Fruit fly (Drosophila melanogaster) whole organism, embryonic: ENCODE results near the gene CG43347.

ENCODE experiments used
- ATbp ChIP-seq: fragments of 200-800 bp; sonication (Bioruptor generic); optimal IDR thresholded peaks from 2 replicates; lab custom pipeline; 2017; ENCODE audit warnings: missing biosample characterization, mild to moderate bottlenecking, missing genetic modification characterization, missing genetic modification reagents
- Abd-B ChIP-seq: fragments of 200-800 bp; sonication (Bioruptor generic); optimal IDR thresholded peaks from 2 replicates; lab custom pipeline; 2018; ENCODE audit warnings: missing biosample characterization, mild to moderate bottlenecking, missing genetic modification characterization, moderate library complexity
- Atf-2 ChIP-seq: fragments of 200-800 bp; sonication (Bioruptor generic); optimal IDR thresholded peaks from 2 replicates; lab custom pipeline; 2016; ENCODE audit warnings: missing biosample characterization, missing genetic modification characterization
- CG10431 ChIP-seq: fragments of 200-800 bp; sonication (Bioruptor generic); optimal IDR thresholded peaks from 3 replicates; lab custom pipeline; 2018; ENCODE audit warnings: missing biosample characterization, mild to moderate bottlenecking, missing genetic modification characterization
- CG10959 ChIP-seq: fragments of 200-800 bp; sonication (Bioruptor generic); IDR thresholded peaks from 2 replicates; pipeline ENCODE4 v1.3.6; 2022; ENCODE audit warnings: missing biosample characterization, missing genetic modification characterization
- CG11504 ChIP-seq: fragments of 200-800 bp; sonication (Bioruptor generic); optimal IDR thresholded peaks from 3 replicates; lab custom pipeline; 2019; ENCODE audit warnings: missing biosample characterization, mild to moderate bottlenecking, missing genetic modification characterization, moderate library complexity
- CG11695 ChIP-seq: fragments of 200-800 bp; sonication (Bioruptor generic); IDR thresholded peaks from 3 replicates; pipeline ENCODE4 v1.3.6; 2022; ENCODE audit warnings: missing biosample characterization, missing genetic modification characterization
- CG12071 ChIP-seq: fragments of 200-800 bp; sonication (Bioruptor generic); optimal IDR thresholded peaks from 3 replicates; lab custom pipeline; 2018; ENCODE audit warnings: missing biosample characterization, mild to moderate bottlenecking, missing genetic modification characterization
- CG14710 ChIP-seq: fragments of 200-800 bp; sonication (Bioruptor generic); optimal IDR thresholded peaks from 3 replicates; lab custom pipeline; 2019; ENCODE audit warnings: missing biosample characterization, mild to moderate bottlenecking, missing genetic modification characterization, moderate library complexity
- CG15073 ChIP-seq: fragments of 200-800 bp; sonication (Bioruptor generic); optimal IDR thresholded peaks from 2 replicates; lab custom pipeline; 2016; ENCODE audit warnings: missing biosample characterization, missing genetic modification characterization
- CG16815 ChIP-seq: fragments of 200-800 bp; sonication (Bioruptor generic); optimal IDR thresholded peaks from 3 replicates; lab custom pipeline; 2017; ENCODE audit warnings: missing biosample characterization, mild to moderate bottlenecking, missing genetic modification characterization
- CG34224 ChIP-seq: fragments of 200-800 bp; sonication (Bioruptor generic); IDR thresholded peaks from 3 replicates; pipeline ENCODE4 v1.3.6; 2022; ENCODE audit warnings: missing biosample characterization, missing genetic modification characterization; ENCODE audit not compliant: partially characterized antibody
- CG34376 ChIP-seq: fragments of 200-800 bp; sonication (Bioruptor generic); optimal IDR thresholded peaks from 2 replicates; lab custom pipeline; 2018; ENCODE audit warnings: missing biosample characterization, mild to moderate bottlenecking, missing genetic modification characterization
- CG4707 ChIP-seq: fragments of 200-800 bp; sonication (Bioruptor generic); optimal IDR thresholded peaks from 2 replicates; lab custom pipeline; 2018; ENCODE audit warnings: missing biosample characterization, mild to moderate bottlenecking, missing genetic modification characterization, moderate library complexity
- CG7839 ChIP-seq: fragments of 200-800 bp; sonication (Bioruptor generic); optimal IDR thresholded peaks from 3 replicates; lab custom pipeline; 2018; ENCODE audit warnings: missing biosample characterization, mild to moderate bottlenecking, missing genetic modification characterization, moderate library complexity
- CG7963 ChIP-seq: fragments of 200-800 bp; sonication (Bioruptor generic); IDR thresholded peaks from 3 replicates; pipeline ENCODE4 v1.3.6; 2022; ENCODE audit warnings: missing biosample characterization, missing genetic modification characterization; ENCODE audit not compliant: partially characterized antibody
- CG8281 ChIP-seq: fragments of 200-800 bp; sonication (Bioruptor generic); optimal IDR thresholded peaks from 2 replicates; lab custom pipeline; 2018; ENCODE audit warnings: missing biosample characterization, mild to moderate bottlenecking, missing genetic modification characterization, moderate library complexity
- CG9817 ChIP-seq: fragments of 200-800 bp; sonication (Bioruptor generic); optimal IDR thresholded peaks from 2 replicates; lab custom pipeline; 2018; ENCODE audit warnings: missing biosample characterization, mild to moderate bottlenecking, missing genetic modification characterization, moderate library complexity
- Chrac-16 ChIP-seq: fragments of 200-800 bp; sonication (Bioruptor generic); optimal IDR thresholded peaks from 3 replicates; lab custom pipeline; 2016; ENCODE audit warnings: missing biosample characterization, missing genetic modification characterization
- D19A ChIP-seq: fragments of 200-800 bp; optimal IDR thresholded peaks from 3 replicates; lab custom pipeline; 2019; ENCODE audit warnings: missing biosample characterization, mild to moderate bottlenecking, missing genetic modification characterization, moderate library complexity
- Dip3 ChIP-seq: fragments of 200-800 bp; sonication (Bioruptor generic); optimal IDR thresholded peaks from 3 replicates; lab custom pipeline; 2016; ENCODE audit warnings: missing biosample characterization, missing genetic modification characterization
- Dp ChIP-seq: fragments of 200-800 bp; sonication (Bioruptor generic); optimal IDR thresholded peaks from 2 replicates; lab custom pipeline; 2018; ENCODE audit warnings: missing biosample characterization, mild to moderate bottlenecking, missing genetic modification characterization, moderate library complexity
- H2.0 ChIP-seq: fragments of 200-800 bp; sonication (Bioruptor generic); IDR thresholded peaks from 2 replicates; pipeline ENCODE4 v1.3.6; 2022; ENCODE audit warnings: missing biosample characterization, missing genetic modification characterization
- Hr51 ChIP-seq, 2 experiments: fragments of 200-800 bp; sonication (Bioruptor generic); optimal IDR thresholded peaks; 2 replicates in 1 of 2; 3 replicates in 1 of 2; lab custom pipeline; 2016 to 2018; ENCODE audit warnings: missing biosample characterization in 2 of 2, missing genetic modification characterization in 2 of 2, mild to moderate bottlenecking in 1 of 2, moderate library complexity in 1 of 2
- Kr ChIP-seq: fragments of 200-800 bp; sonication (Bioruptor generic); optimal IDR thresholded peaks from 2 replicates; lab custom pipeline; 2017; ENCODE audit warnings: missing biosample characterization, mild to moderate bottlenecking, missing genetic modification characterization
- Nf-YB ChIP-seq: fragments of 200-800 bp; sonication (Bioruptor generic); optimal IDR thresholded peaks from 3 replicates; lab custom pipeline; 2019; ENCODE audit warnings: missing biosample characterization, mild to moderate bottlenecking, missing genetic modification characterization, moderate library complexity
- Opbp ChIP-seq: fragments of 200-800 bp; sonication (Bioruptor generic); IDR thresholded peaks from 3 replicates; pipeline ENCODE4 v1.3.6; 2022; ENCODE audit warnings: missing biosample characterization, missing genetic modification characterization; ENCODE audit not compliant: partially characterized antibody
- Trl ChIP-seq, 3 experiments: fragments of >200 bp in 2 of 3; fragments of 200-800 bp in 1 of 3; sonication (Bioruptor generic) in 1 of 3; optimal IDR thresholded peaks; 2 replicates in 1 of 3; 3 replicates in 2 of 3; lab custom pipeline; 2016 to 2017; ENCODE audit warnings: missing biosample characterization in 1 of 3, missing genetic modification characterization in 1 of 3
- Vsx1 ChIP-seq: fragments of 200-800 bp; sonication (Bioruptor generic); optimal IDR thresholded peaks from 2 replicates; lab custom pipeline; 2017; ENCODE audit warnings: missing biosample characterization, mild to moderate bottlenecking, missing genetic modification characterization, missing genetic modification reagents
- Xbp1 ChIP-seq: fragments of 200-800 bp; sonication (Bioruptor generic); optimal IDR thresholded peaks from 3 replicates; lab custom pipeline; 2016; ENCODE audit warnings: missing biosample characterization, mild to moderate bottlenecking, missing genetic modification characterization
- az2 ChIP-seq: fragments of 200-800 bp; sonication (Bioruptor generic); optimal IDR thresholded peaks from 3 replicates; lab custom pipeline; 2016; ENCODE audit warnings: missing biosample characterization, missing genetic modification characterization
- btn ChIP-seq: fragments of 200-800 bp; sonication (Bioruptor generic); optimal IDR thresholded peaks from 2 replicates; lab custom pipeline; 2016; ENCODE audit warnings: missing biosample characterization, missing genetic modification characterization
- cato ChIP-seq: fragments of 200-800 bp; sonication (Bioruptor generic); optimal IDR thresholded peaks from 2 replicates; lab custom pipeline; 2016; ENCODE audit warnings: missing biosample characterization, missing genetic modification characterization, borderline replicate concordance
- cwo ChIP-seq: fragments of 200-800 bp; sonication (Bioruptor generic); optimal IDR thresholded peaks from 3 replicates; lab custom pipeline; 2017; ENCODE audit warnings: missing biosample characterization, missing genetic modification characterization, mild to moderate bottlenecking, moderate library complexity, missing genetic modification reagents
- dmrt99B ChIP-seq: fragments of 200-800 bp; sonication (Bioruptor generic); optimal IDR thresholded peaks from 2 replicates; lab custom pipeline; 2018; ENCODE audit warnings: missing biosample characterization, mild to moderate bottlenecking, missing genetic modification characterization, moderate library complexity
- eve ChIP-seq, 2 experiments: fragments of >200 bp; optimal IDR thresholded peaks; 2 replicates each; lab custom pipeline; 2017; ENCODE audit warnings: missing biosample characterization in 2 of 2, missing genetic modification characterization in 2 of 2
- gem ChIP-seq: fragments of 200-800 bp; sonication (Bioruptor generic); optimal IDR thresholded peaks from 2 replicates; lab custom pipeline; 2019; ENCODE audit warnings: missing biosample characterization, mild to moderate bottlenecking, missing genetic modification characterization, moderate library complexity
- h ChIP-seq: fragments of >200 bp; optimal IDR thresholded peaks from 2 replicates; lab custom pipeline; 2017
- ham ChIP-seq: fragments of 200-800 bp; sonication (Bioruptor generic); IDR thresholded peaks from 2 replicates; pipeline ENCODE4 v1.3.6; 2022; ENCODE audit warnings: missing biosample characterization, missing genetic modification characterization
- lab ChIP-seq: fragments of 200-800 bp; sonication (Bioruptor generic); optimal IDR thresholded peaks from 3 replicates; lab custom pipeline; 2017; ENCODE audit warnings: missing biosample characterization, missing genetic modification characterization, mild to moderate bottlenecking, moderate library complexity, missing genetic modification reagents
- lov ChIP-seq, 2 experiments: fragments of 200-800 bp in 1 of 2; fragments of >200 bp in 1 of 2; sonication (Bioruptor generic) in 1 of 2; IDR thresholded peaks in 1 of 2; optimal IDR thresholded peaks in 1 of 2; 2 replicates in 1 of 2; 3 replicates in 1 of 2; pipeline versions ENCODE4 v1.3.6 to Lab custom; 2017 to 2022; ENCODE audit warnings: missing biosample characterization in 1 of 2, missing genetic modification characterization in 1 of 2
- luna ChIP-seq: fragments of 200-800 bp; sonication (Bioruptor generic); optimal IDR thresholded peaks from 2 replicates; lab custom pipeline; 2016; ENCODE audit warnings: missing biosample characterization, missing genetic modification characterization
- nmo ChIP-seq: fragments of 200-800 bp; sonication (Bioruptor generic); optimal IDR thresholded peaks from 2 replicates; lab custom pipeline; 2018; ENCODE audit warnings: missing biosample characterization, mild to moderate bottlenecking, missing genetic modification characterization, moderate library complexity
- otp ChIP-seq: fragments of 200-800 bp; sonication (Bioruptor generic); IDR thresholded peaks from 3 replicates; pipeline ENCODE4, ENCODE4 v1.3.6; 2022; ENCODE audit warnings: missing biosample characterization, missing genetic modification characterization
- pnt ChIP-seq: fragments of 200-800 bp; sonication (Bioruptor generic); optimal IDR thresholded peaks from 3 replicates; lab custom pipeline; 2016; ENCODE audit warnings: missing biosample characterization, missing genetic modification characterization
- scrt ChIP-seq: fragments of 200-800 bp; sonication (Bioruptor generic); optimal IDR thresholded peaks from 2 replicates; lab custom pipeline; 2018; ENCODE audit warnings: missing biosample characterization, mild to moderate bottlenecking, missing genetic modification characterization, moderate library complexity
- sens ChIP-seq: fragments of 200-800 bp; sonication (Bioruptor generic); peaks from one replicate; lab custom pipeline; 2016; ENCODE audit warnings: missing biosample characterization, missing genetic modification characterization
- sob ChIP-seq: fragments of 200-800 bp; sonication (Bioruptor generic); IDR thresholded peaks from 2 replicates; pipeline ENCODE4 v1.3.6; 2022; ENCODE audit warnings: missing biosample characterization, missing genetic modification characterization
- stc ChIP-seq: fragments of 200-800 bp; sonication (Bioruptor generic); IDR thresholded peaks from 2 replicates; pipeline ENCODE4 v1.3.6; 2022; ENCODE audit warnings: missing biosample characterization, missing genetic modification characterization

The CG43347 gene

dm6 chrX:10564145-10564544, 55.8 kb downstream of the CG43347 start (continued):
- TF ChIP-seq eve (GFP tag; optimal IDR thresholded peaks at IDR 0.05; lab: Kevin White, UChicago) (peak in 1 of 2 experiments; percentile 30), btn (GFP tag; lab: Kevin White, UChicago) (no peak), CG7963 (GFP tag; lab: Robert Waterston, UW) (no peak), CG10431 (GFP tag; lab: Kevin White, UChicago) (no peak), CG9817 (tag; lab: Kevin White, UChicago) (no peak), h (lab: Kevin White, UChicago) (no peak), CG11695 (GFP tag; lab: Robert Waterston, UW) (0 out of 3 replicates have a peak, but pooled peaks have one; percentile 12), CG10959 (GFP tag; lab: Robert Waterston, UW) (no peak), D19A (tag; lab: Kevin White, UChicago) (peak; percentile 1), Trl (optimal IDR thresholded peaks at IDR 0.05; lab: Kevin White, UChicago) (no peak), Trl (GFP tag; optimal IDR thresholded peaks at IDR 0.05; lab: Kevin White, UChicago) (no peak), CG12071 (GFP tag; lab: Kevin White, UChicago) (peak; percentile 6), scrt (GFP tag; lab: Kevin White, UChicago) (peak; percentile 11), dmrt99B (tag; lab: Kevin White, UChicago) (peak; percentile 67), Nf-YB (no peak), ATbp (GFP tag; lab: Kevin White, UChicago) (no peak), CG34224 (no peak), Kr (no peak), Abd-B (GFP tag; lab: Kevin White, UChicago) (no peak), Hr51 (GFP tag; optimal IDR thresholded peaks at IDR 0.05; lab: Kevin White, UChicago) (peak in 1 of 2 experiments; percentile 23), Vsx1 (GFP tag; lab: Kevin White, UChicago) (no peak), otp (0 out of 3 replicates have a peak, but pooled peaks have one; percentile 15), sens (GFP tag; lab: Kevin White, UChicago) (peak; percentile 63), ham (GFP tag; lab: Robert Waterston, UW) (no peak), H2.0 (no peak), pnt (no peak), Dp (GFP tag; lab: Kevin White, UChicago) (no peak), sob (GFP tag; lab: Robert Waterston, UW) (0 out of 2 replicates have a peak, but pooled peaks have one; percentile 17), CG4707 (GFP tag; lab: Kevin White, UChicago) (no peak), Atf-2 (GFP tag; lab: Kevin White, UChicago) (no peak), Dip3 (no peak), CG15073 (no peak), lov (optimal IDR thresholded peaks at IDR 0.05; lab: Kevin White, UChicago) (no peak), lov (GFP tag; IDR thresholded peaks at IDR 0.05; lab: Robert Waterston, UW) (no peak), cato (GFP tag; lab: Kevin White, UChicago) (no peak), Chrac-16 (GFP tag; lab: Kevin White, UChicago) (no peak), luna (no peak), Opbp (GFP tag; lab: Robert Waterston, UW) (no peak), gem (tag; lab: Kevin White, UChicago) (peak; percentile 38), nmo (no peak), Xbp1 (GFP tag; lab: Kevin White, UChicago) (no peak), CG16815 (no peak), lab (peak; percentile 41), CG11504 (tag; lab: Kevin White, UChicago) (peak; percentile 51), CG8281 (tag; lab: Kevin White, UChicago) (no peak), CG34376 (GFP tag; lab: Kevin White, UChicago) (no peak), stc (GFP tag; lab: Robert Waterston, UW) (no peak), cwo (GFP tag; lab: Kevin White, UChicago) (peak; percentile 2), az2 (GFP tag; lab: Kevin White, UChicago) (peak; percentile 5), CG7839 (peak; percentile 50), CG14710 (tag; lab: Kevin White, UChicago) (no peak)
